Worm (Caenorhabditis elegans): ENCODE measurements around the gene sea-1.

The sea-1 gene

DNA sequence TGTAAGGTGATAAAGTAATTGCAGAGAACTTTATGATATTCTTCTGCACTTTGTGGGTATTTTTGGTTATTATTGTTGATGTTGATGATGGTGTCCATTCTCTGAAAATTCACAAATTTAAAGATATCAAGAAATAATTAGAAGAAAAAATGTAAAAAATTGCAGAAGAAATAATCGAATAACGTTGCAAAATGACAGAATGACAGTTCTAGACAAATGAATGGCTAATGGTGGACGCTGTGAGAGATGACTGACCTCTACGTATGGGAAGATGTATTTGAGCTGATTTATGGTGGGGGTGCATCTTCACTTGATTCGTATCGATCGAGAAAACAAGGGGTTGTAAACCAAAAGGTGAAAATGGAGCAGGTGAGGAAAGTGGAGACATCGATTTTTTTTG is at the start of gene sea-1:
Gene sea-1 (minus strand): TSS at position 101 of the 400 bp plus-strand sequence.
- TF ChIP-seq sea-1 (GFP tag; conservative IDR thresholded peaks at IDR 0.05) (no peak), scrt-1 (GFP tag; IDR thresholded peaks at IDR 0.05) (no peak), ceh-36 (tag; optimal IDR thresholded peaks at IDR 0.05) (no peak), hmbx-1 (tag; optimal IDR thresholded peaks at IDR 0.05) (no peak), pes-1 (GFP tag; IDR thresholded peaks at IDR 0.05) (no peak), tra-4 (tag; optimal IDR thresholded peaks at IDR 0.05) (no peak), hnd-1 (tag; optimal IDR thresholded peaks at IDR 0.05) (no peak), tbx-11 (GFP tag; IDR thresholded peaks at IDR 0.05) (no peak), B0310.2 (tag; optimal IDR thresholded peaks at IDR 0.05) (no peak), F13C5.2 (tag; optimal IDR thresholded peaks at IDR 0.05) (no peak), ets-7 (tag; optimal IDR thresholded peaks at IDR 0.05) (no peak), flt-1 (GFP tag; IDR thresholded peaks at IDR 0.05) (no peak), tbx-37 (GFP tag; conservative IDR thresholded peaks at IDR 0.05) (no peak), hmg-4 (GFP tag; optimal IDR thresholded peaks at IDR 0.05) (no peak), ceh-13 (GFP tag; optimal IDR thresholded peaks at IDR 0.05) (no peak), aly-1 (tag; optimal IDR thresholded peaks at IDR 0.05) (no peak), ama-1 (optimal IDR thresholded peaks at IDR 0.05) (no peak)

DNA sequence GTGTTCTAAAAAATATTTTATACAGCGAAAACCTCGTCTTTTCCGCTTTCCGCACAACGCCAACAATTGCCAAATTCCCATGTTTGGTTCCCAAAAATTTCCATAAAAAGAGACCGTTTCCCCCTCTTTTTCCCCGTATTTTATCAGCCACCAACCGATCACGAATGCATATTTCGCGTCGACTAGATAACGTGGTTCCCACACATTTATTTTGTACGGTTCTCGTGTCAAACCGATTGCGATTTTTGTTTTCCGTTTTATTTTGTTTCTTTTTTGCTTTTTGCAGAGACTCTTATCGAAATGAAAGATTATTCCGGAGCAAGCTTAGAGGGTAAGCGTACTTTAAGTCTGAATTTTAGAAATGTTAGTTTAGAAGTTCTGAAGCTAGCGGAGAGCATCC is 47.6 kb upstream of the sea-1 start, which contains the start of gene C46E10.3:
Gene C46E10.3 (plus strand): TSS at position 301 of the 400 bp plus-strand sequence.
- TF ChIP-seq ceh-13 (GFP tag; optimal IDR thresholded peaks at IDR 0.05) (no peak), ceh-36 (tag; optimal IDR thresholded peaks at IDR 0.05) (no peak), B0310.2 (tag; optimal IDR thresholded peaks at IDR 0.05) (no peak), hmg-4 (GFP tag; optimal IDR thresholded peaks at IDR 0.05) (no peak), tbx-37 (GFP tag; conservative IDR thresholded peaks at IDR 0.05) (no peak), tbx-11 (GFP tag; IDR thresholded peaks at IDR 0.05) (no peak), scrt-1 (GFP tag; IDR thresholded peaks at IDR 0.05) (no peak), ets-7 (tag; optimal IDR thresholded peaks at IDR 0.05) (no peak), hmbx-1 (tag; optimal IDR thresholded peaks at IDR 0.05) (no peak), aly-1 (tag; optimal IDR thresholded peaks at IDR 0.05) (no peak), flt-1 (GFP tag; IDR thresholded peaks at IDR 0.05) (no peak), pes-1 (GFP tag; IDR thresholded peaks at IDR 0.05) (no peak), hnd-1 (tag; optimal IDR thresholded peaks at IDR 0.05) (no peak), sea-1 (GFP tag; conservative IDR thresholded peaks at IDR 0.05) (no peak), tra-4 (tag; optimal IDR thresholded peaks at IDR 0.05) (no peak), F13C5.2 (tag; optimal IDR thresholded peaks at IDR 0.05) (no peak), ama-1 (optimal IDR thresholded peaks at IDR 0.05) (no peak)

DNA sequence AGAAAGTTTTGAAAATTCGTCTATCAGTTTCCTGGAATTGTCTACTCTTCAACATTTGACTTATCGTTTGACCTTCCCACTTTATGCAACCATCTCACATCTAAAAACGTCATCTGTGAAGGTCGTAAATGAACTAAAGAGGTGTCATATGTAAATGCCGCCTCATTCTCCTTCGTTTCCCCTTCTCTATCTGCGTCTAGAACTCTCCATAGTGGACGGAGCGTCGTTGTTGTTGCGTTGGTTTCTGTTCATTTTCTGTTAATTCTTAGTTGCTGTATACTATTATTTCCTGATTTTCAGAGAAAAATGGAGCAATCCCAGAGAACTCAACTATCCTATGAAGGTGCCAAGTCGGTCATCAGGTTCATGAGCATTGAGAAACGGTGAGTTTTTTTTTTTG is 43.6 kb upstream of the sea-1 start, which contains the start of gene fbxc-52:
Gene fbxc-52 (plus strand): TSS at position 301 of the 400 bp plus-strand sequence.
- TF ChIP-seq B0310.2 (tag; optimal IDR thresholded peaks at IDR 0.05): no peak
- TF ChIP-seq hmg-4 (GFP tag; optimal IDR thresholded peaks at IDR 0.05): no peak
- no peak for TF ChIP-seq F13C5.2 (tag; optimal IDR thresholded peaks at IDR 0.05)
- no peak for TF ChIP-seq sea-1 (GFP tag; conservative IDR thresholded peaks at IDR 0.05)
- no peak for TF ChIP-seq ceh-13 (GFP tag; optimal IDR thresholded peaks at IDR 0.05)
- no peak for TF ChIP-seq hnd-1 (tag; optimal IDR thresholded peaks at IDR 0.05)
- TF ChIP-seq tbx-37 (GFP tag; conservative IDR thresholded peaks at IDR 0.05): no peak
- no peak for TF ChIP-seq flt-1 (GFP tag; IDR thresholded peaks at IDR 0.05)
- TF ChIP-seq ama-1 (optimal IDR thresholded peaks at IDR 0.05): no peak
- no peak for TF ChIP-seq tbx-11 (GFP tag; IDR thresholded peaks at IDR 0.05)
- TF ChIP-seq hmbx-1 (tag; optimal IDR thresholded peaks at IDR 0.05): no peak
- TF ChIP-seq ets-7 (tag; optimal IDR thresholded peaks at IDR 0.05): no peak
- no peak for TF ChIP-seq pes-1 (GFP tag; IDR thresholded peaks at IDR 0.05)

DNA sequence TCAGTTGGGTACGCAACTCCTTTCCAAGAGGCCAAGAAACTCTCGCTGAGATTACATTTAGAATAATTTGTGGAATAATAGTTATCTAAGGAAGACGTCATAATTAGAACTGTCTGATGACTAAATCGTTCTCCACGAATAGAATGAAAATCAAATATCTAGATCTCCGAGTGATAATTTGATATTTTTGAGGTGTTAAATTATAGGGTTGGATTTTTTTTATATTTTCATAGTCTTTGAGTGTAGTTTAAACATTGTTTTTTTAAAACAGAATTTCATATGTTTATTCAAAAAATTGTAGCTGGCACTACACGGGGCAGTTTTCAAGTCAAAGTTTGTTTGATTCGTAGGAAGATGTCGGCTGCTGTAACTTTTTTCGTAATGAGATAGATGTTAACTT is 43.1 kb upstream of the sea-1 start, which contains the start of gene srh-99:
Gene srh-99 (minus strand): TSS at position 101 of the 400 bp plus-strand sequence.
- no peak for TF ChIP-seq ama-1 (optimal IDR thresholded peaks at IDR 0.05)
- TF ChIP-seq pes-1 (GFP tag; IDR thresholded peaks at IDR 0.05): no peak
- no peak for TF ChIP-seq flt-1 (GFP tag; IDR thresholded peaks at IDR 0.05)
- no peak for TF ChIP-seq hmg-4 (GFP tag; optimal IDR thresholded peaks at IDR 0.05)
- no peak for TF ChIP-seq hmbx-1 (tag; optimal IDR thresholded peaks at IDR 0.05)
- no peak for TF ChIP-seq hnd-1 (tag; optimal IDR thresholded peaks at IDR 0.05)
- TF ChIP-seq ceh-36 (tag; optimal IDR thresholded peaks at IDR 0.05): no peak
- TF ChIP-seq B0310.2 (tag; optimal IDR thresholded peaks at IDR 0.05): no peak
- no peak for TF ChIP-seq scrt-1 (GFP tag; IDR thresholded peaks at IDR 0.05)
- no peak for TF ChIP-seq ets-7 (tag; optimal IDR thresholded peaks at IDR 0.05)
- no peak for TF ChIP-seq sea-1 (GFP tag; conservative IDR thresholded peaks at IDR 0.05)
- TF ChIP-seq ceh-13 (GFP tag; optimal IDR thresholded peaks at IDR 0.05): no peak
- no peak for TF ChIP-seq aly-1 (tag; optimal IDR thresholded peaks at IDR 0.05)
- no peak for TF ChIP-seq tbx-11 (GFP tag; IDR thresholded peaks at IDR 0.05)
- TF ChIP-seq tra-4 (tag; optimal IDR thresholded peaks at IDR 0.05): no peak
- no peak for TF ChIP-seq F13C5.2 (tag; optimal IDR thresholded peaks at IDR 0.05)
- TF ChIP-seq tbx-37 (GFP tag; conservative IDR thresholded peaks at IDR 0.05): no peak

DNA sequence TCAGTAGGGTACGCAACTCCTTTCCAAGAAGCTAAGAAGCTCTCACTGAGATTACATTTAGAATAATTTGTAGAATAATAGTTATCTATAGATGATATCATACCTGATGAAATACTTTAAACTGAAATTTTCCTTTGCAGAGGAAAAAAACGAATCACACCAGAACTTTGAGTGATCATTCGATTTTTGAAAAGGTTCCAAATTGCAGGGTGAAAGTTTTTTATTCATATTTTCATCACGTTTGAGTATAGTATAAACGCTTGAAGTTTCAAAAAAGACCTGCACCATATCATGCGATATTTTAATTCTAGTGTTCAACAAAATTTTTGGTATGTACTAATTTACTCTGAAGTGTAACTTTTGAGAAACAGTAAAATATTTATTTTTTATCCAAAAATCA is 41.2 kb upstream of the sea-1 start, which contains the start of gene srh-100:
Gene srh-100 (minus strand): TSS at position 101 of the 400 bp plus-strand sequence.
- TF ChIP-seq ceh-13 (GFP tag; optimal IDR thresholded peaks at IDR 0.05) (no peak), ets-7 (tag; optimal IDR thresholded peaks at IDR 0.05) (no peak), hmbx-1 (tag; optimal IDR thresholded peaks at IDR 0.05) (no peak), tbx-37 (GFP tag; conservative IDR thresholded peaks at IDR 0.05) (no peak), B0310.2 (tag; optimal IDR thresholded peaks at IDR 0.05) (no peak), hmg-4 (GFP tag; optimal IDR thresholded peaks at IDR 0.05) (no peak), pes-1 (GFP tag; IDR thresholded peaks at IDR 0.05) (no peak), ceh-36 (tag; optimal IDR thresholded peaks at IDR 0.05) (no peak), ama-1 (optimal IDR thresholded peaks at IDR 0.05) (no peak), sea-1 (GFP tag; conservative IDR thresholded peaks at IDR 0.05) (no peak), F13C5.2 (tag; optimal IDR thresholded peaks at IDR 0.05) (no peak), flt-1 (GFP tag; IDR thresholded peaks at IDR 0.05) (no peak), scrt-1 (GFP tag; IDR thresholded peaks at IDR 0.05) (no peak), hnd-1 (tag; optimal IDR thresholded peaks at IDR 0.05) (no peak), tra-4 (tag; optimal IDR thresholded peaks at IDR 0.05) (no peak), tbx-11 (GFP tag; IDR thresholded peaks at IDR 0.05) (no peak), aly-1 (tag; optimal IDR thresholded peaks at IDR 0.05) (no peak)

DNA sequence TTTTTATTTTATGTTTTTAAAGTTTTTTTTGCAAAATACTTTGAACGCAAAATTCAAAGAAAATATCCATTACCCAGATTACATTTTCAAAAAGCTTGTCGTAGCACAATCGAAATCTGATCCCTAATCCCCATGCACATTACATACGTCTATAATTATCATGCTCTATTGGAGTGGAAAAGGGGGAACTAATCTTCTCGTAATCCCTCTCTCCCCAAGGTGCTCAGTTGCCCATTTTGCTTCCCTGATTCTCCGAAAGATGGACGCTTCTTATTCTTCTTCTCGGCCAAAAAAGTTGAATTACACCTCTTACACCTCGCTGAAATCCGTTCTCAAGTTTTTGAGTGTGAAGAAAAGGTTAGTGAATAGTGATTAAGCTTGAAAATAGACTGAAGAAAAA is 37.7 kb upstream of the sea-1 start, which contains the start of gene fbxc-53:
Gene fbxc-53 (plus strand): TSS at position 245 of the 400 bp plus-strand sequence.
- peak; percentile 51 for TF ChIP-seq ceh-36 (tag; optimal IDR thresholded peaks at IDR 0.05)
- no peak for TF ChIP-seq aly-1 (tag; optimal IDR thresholded peaks at IDR 0.05)

DNA sequence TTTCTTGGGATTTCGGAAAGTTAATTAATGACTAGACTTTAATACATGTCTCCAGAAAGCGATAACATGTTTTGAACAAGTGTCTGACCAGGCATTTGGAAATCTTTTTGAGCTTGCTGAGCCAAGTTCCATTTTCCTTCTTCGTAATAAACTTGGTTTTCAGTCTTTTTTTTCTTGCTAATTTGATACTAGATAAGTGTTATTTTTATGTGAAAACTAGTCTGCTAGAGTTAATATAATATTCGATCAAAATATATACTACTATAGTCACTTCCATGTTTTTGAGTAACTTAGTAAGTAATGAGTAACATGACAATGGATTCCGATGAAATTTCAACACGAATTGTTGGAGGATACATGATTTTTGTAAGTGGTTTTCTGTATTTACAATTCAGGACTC is 35.9 kb upstream of the sea-1 start, which contains the start of gene srx-110:
Gene srx-110 (plus strand): TSS at position 301 of the 400 bp plus-strand sequence.
- TF ChIP-seq ceh-13 (GFP tag; optimal IDR thresholded peaks at IDR 0.05): no peak
- TF ChIP-seq B0310.2 (tag; optimal IDR thresholded peaks at IDR 0.05): no peak
- no peak for TF ChIP-seq pes-1 (GFP tag; IDR thresholded peaks at IDR 0.05)
- no peak for TF ChIP-seq flt-1 (GFP tag; IDR thresholded peaks at IDR 0.05)
- TF ChIP-seq tra-4 (tag; optimal IDR thresholded peaks at IDR 0.05): no peak
- TF ChIP-seq tbx-37 (GFP tag; conservative IDR thresholded peaks at IDR 0.05): no peak
- no peak for TF ChIP-seq aly-1 (tag; optimal IDR thresholded peaks at IDR 0.05)
- TF ChIP-seq hnd-1 (tag; optimal IDR thresholded peaks at IDR 0.05): no peak
- TF ChIP-seq hmg-4 (GFP tag; optimal IDR thresholded peaks at IDR 0.05): no peak
- no peak for TF ChIP-seq F13C5.2 (tag; optimal IDR thresholded peaks at IDR 0.05)
- TF ChIP-seq sea-1 (GFP tag; conservative IDR thresholded peaks at IDR 0.05): no peak
- no peak for TF ChIP-seq tbx-11 (GFP tag; IDR thresholded peaks at IDR 0.05)
- no peak for TF ChIP-seq ama-1 (optimal IDR thresholded peaks at IDR 0.05)
- TF ChIP-seq ceh-36 (tag; optimal IDR thresholded peaks at IDR 0.05): no peak
- no peak for TF ChIP-seq ets-7 (tag; optimal IDR thresholded peaks at IDR 0.05)
- no peak for TF ChIP-seq hmbx-1 (tag; optimal IDR thresholded peaks at IDR 0.05)
